Fruit fly (Drosophila melanogaster) whole organism: Measurements from ENCODE around the gene CG32270.

Experiments
- CG8478 ChIP-seq: fragments of >200 bp; optimal IDR thresholded peaks from 2 replicates; lab custom pipeline; 2018; ENCODE audit warnings: inconsistent platforms
- Dll ChIP-seq: fragments of >200 bp; optimal IDR thresholded peaks from 2 replicates; lab custom pipeline; 2017
- EcR ChIP-seq, 2 experiments: fragments of >200 bp; optimal IDR thresholded peaks; 2 replicates each; lab custom pipeline; 2017; ENCODE audit warnings: missing biosample characterization in 2 of 2, missing genetic modification characterization in 2 of 2, missing genetic modification reagents in 2 of 2
- pan ChIP-seq: fragments of >200 bp; optimal IDR thresholded peaks from 2 replicates; lab custom pipeline; 2017
- psq ChIP-seq: fragments of >200 bp; optimal IDR thresholded peaks from 2 replicates; lab custom pipeline; 2017
- usp ChIP-seq: fragments of >200 bp; optimal IDR thresholded peaks from 2 replicates; lab custom pipeline; 2017; ENCODE audit warnings: missing biosample characterization, missing genetic modification characterization, mixed read lengths

The CG32270 gene

dm6 chr3L:3247130-3248065 lies 38.6 kb upstream of the CG32270 start, which contains the start of gene CG43389:
TSS of gene CG43389 (plus strand) at chr3L:3248015.
- TF ChIP-seq EcR (GFP tag; optimal IDR thresholded peaks at IDR 0.05; lab: Kevin White, UChicago) (peak; percentile 66 to 92), pan (lab: Kevin White, UChicago) (no peak), CG8478 (lab: Kevin White, UChicago) (peak; percentile 57), psq (lab: Kevin White, UChicago) (no peak), Dll (peak; percentile 24), usp (no peak)

- TF ChIP-seq pan (lab: Kevin White, UChicago) (no peak), Dll (peak; percentile 69), EcR (GFP tag; optimal IDR thresholded peaks at IDR 0.05; lab: Kevin White, UChicago) (peak; percentile 87 to 93)
These were observed 37.8 kb upstream of the CG32270 start for dm6 chr3L:3246378-3247129.

- TF ChIP-seq usp (no peak), psq (lab: Kevin White, UChicago) (no peak), pan (lab: Kevin White, UChicago) (no peak), CG8478 (lab: Kevin White, UChicago) (no peak), Dll (no peak), EcR (GFP tag; optimal IDR thresholded peaks at IDR 0.05; lab: Kevin White, UChicago) (no peak)
These were observed 36.4 kb upstream of the CG32270 start for dm6 chr3L:3245189-3245588.

DNA sequence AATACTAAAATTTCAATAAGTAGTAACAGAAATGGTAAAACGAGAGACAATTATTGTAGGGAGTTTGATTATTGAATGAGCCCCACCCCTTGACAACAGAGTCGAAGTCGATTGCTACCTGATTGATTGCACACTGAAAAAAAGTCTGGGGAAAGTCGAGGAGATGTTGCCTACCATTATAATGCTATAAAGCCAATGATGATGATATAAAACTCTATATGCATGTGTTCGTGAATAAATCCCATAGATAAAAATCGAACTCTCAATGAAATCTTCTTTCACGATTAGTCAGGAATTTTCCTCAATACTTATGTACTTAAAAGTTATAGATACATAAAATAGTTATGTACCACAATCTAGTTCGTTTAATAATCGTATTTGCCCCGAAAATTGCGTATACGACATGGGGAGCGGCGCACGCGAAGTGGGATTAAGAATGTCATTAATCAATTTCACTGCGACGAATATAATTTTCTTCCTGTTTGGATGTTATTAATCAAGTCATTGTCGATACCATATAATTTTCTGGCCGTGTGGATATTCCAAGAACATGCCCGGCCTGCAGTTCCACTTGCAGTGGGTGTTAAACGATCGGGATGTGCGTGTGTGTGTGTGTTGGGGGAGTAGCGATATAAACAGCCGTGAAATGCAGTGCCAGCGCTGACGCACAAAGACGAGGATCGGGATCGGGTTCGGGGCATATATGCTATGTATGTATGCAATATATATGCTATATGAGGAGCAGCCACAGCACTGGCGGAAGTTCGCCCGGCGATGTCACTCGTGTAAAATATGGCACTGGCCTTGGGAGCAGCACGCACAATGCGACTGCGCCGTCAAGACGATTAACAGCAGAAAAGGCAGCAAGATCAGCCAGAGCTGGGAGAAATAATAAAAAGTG lies 35.7 kb upstream of the CG32270 start, which contains the start of gene CG12078:
Gene CG12078, minus strand, starts transcription at position 51 of the 901 bp plus-strand sequence.
- TF ChIP-seq psq (lab: Kevin White, UChicago): no peak
- TF ChIP-seq pan (lab: Kevin White, UChicago): no peak
- no peak for TF ChIP-seq Dll
- TF ChIP-seq usp: no peak
- TF ChIP-seq EcR (GFP tag; optimal IDR thresholded peaks at IDR 0.05; lab: Kevin White, UChicago): no peak
- TF ChIP-seq CG8478 (lab: Kevin White, UChicago): no peak

DNA sequence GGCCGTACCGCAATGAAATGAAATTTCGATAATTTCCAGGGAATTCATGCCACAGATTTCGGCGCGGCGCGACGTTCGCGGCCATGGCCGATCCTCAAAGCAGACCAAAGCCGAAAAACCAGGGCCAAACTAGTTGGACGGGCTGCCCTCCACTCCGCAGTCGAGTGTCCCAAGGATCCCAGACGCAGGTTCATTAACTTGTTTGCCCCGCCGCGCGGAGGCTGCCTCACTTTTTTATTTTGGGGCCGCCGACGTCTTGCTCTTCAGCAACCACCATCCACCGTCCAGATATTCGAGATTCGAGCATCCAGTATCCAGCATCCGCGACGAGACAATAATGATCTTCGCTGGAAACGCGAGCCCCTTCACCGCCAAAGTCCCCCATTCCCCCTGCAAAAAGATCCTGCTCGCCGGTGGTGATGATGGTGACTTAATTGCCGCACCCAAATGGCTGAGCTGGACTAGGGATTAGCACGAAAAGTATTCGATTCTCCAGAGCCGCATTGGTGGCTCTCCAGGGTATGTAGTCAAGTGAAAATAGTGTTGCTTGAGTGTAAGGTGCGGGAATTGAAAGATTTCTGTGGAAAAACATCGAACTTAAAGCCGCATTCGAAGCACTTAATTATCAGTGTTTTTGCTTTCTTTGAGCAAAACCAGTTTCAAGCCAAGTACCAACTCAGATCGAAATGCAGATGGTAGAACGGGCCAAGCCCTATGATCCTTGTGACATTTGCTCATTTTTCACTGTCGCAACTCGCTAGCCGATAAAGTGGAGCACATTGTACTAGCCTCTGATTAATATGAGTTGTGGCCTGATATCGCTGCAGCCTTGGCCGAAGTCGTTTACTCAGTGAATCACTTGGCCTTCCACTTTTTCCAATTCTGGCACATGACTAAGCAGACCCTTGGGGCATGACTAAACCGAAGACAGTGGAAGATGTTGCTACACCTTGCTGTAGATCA lies 33.6 kb upstream of the CG32270 start:
- TF ChIP-seq usp (no peak), EcR (GFP tag; optimal IDR thresholded peaks at IDR 0.05; lab: Kevin White, UChicago) (peak; percentile 43 to 69)

DNA sequence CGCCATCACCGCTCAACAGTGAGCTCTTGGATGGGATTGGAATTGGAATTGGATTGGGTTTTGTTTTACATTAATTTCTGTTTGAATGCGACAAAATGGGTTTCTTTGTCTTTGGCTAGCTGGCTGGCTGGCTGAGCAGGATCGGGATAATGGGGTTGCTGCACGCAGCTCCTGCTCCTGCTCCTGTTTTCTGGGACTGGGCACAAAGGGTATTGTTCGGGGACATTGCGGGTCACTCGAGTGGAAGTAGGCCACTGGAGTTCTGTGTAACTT lies 32.5 kb upstream of the CG32270 start:
- no peak for TF ChIP-seq Dll
- TF ChIP-seq EcR (GFP tag; optimal IDR thresholded peaks at IDR 0.05; lab: Kevin White, UChicago): peak in 1 of 2 experiments; percentile 61
- no peak for TF ChIP-seq usp

DNA sequence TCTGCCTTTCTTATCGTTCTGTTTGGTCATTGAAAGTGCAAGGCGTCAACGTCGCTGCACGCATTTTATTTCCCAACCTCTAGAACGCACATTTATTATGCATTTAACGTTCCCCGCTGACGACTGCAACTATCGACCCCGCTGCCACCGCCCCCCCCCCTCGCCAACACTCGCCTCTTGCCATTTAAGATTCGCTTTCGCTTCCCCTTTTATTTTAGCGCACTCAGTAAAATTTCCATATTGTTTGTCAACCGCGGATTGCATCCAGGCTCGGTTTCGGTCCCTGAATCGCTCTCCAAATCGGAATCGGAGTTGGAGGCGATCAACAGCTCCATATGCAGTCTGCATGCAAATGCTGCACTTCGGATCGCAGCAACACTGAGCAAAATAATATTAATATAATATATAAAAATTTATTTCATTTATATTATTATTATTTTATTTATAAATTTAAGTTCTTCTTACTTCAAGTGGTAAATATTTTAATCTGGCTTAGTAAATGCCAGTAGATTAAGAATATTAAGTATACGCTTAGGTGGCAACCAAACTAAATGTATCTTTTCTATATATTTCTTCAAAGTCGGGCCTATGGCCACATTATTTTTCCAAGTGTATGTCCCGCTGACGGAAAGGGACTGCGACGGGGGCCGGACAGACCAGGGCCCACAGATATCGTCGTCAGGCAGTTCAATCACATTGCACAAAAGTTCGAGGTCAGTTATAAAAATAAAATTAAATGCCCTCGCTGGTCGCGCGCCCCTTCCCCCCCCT lies 32.0 kb upstream of the CG32270 start:
- TF ChIP-seq pan (lab: Kevin White, UChicago) (no peak), CG8478 (lab: Kevin White, UChicago) (no peak), usp (no peak), Dll (no peak), EcR (GFP tag; optimal IDR thresholded peaks at IDR 0.05; lab: Kevin White, UChicago) (no peak)

DNA sequence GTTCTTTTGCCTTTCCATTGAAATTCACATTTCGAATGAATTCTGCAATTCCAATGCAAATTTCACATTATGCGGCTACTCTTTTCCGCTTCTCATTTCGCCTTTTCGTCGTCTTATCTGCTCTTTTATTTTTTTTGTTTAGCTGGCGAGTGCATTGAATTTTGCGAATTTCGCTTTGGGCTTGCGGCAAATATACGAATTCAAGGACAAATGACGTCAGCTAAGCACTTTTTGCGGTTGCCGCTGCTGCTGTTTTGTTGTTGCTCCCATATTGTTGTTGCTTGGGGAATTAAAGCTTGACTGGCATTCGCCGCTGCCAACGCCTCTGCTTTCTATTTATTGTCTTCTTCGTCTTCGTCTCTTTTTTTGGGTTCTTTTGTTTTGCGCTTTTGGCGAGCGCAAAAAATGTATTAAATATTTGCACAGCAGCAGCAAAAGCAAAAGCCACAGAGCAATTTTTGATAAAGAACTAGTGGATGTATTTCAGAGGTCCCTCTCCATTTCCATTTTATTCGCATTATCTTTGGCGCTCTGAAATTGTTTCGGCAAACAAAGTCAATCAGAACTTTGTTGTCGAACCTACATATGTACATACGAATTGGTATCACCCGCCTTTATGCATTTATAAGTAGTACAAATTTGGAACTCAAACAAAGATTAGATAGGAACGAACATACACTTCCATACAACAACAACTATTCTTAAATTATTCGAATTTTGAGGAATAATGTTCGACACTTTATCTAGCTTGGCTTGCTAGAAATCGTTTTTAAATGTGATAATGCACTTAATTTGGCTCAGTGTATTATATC lies 31.2 kb upstream of the CG32270 start:
- no peak for TF ChIP-seq psq (lab: Kevin White, UChicago)
- TF ChIP-seq CG8478 (lab: Kevin White, UChicago): no peak
- TF ChIP-seq Dll: no peak
- no peak for TF ChIP-seq pan (lab: Kevin White, UChicago)
- no peak for TF ChIP-seq usp
- TF ChIP-seq EcR (GFP tag; optimal IDR thresholded peaks at IDR 0.05; lab: Kevin White, UChicago): no peak

DNA sequence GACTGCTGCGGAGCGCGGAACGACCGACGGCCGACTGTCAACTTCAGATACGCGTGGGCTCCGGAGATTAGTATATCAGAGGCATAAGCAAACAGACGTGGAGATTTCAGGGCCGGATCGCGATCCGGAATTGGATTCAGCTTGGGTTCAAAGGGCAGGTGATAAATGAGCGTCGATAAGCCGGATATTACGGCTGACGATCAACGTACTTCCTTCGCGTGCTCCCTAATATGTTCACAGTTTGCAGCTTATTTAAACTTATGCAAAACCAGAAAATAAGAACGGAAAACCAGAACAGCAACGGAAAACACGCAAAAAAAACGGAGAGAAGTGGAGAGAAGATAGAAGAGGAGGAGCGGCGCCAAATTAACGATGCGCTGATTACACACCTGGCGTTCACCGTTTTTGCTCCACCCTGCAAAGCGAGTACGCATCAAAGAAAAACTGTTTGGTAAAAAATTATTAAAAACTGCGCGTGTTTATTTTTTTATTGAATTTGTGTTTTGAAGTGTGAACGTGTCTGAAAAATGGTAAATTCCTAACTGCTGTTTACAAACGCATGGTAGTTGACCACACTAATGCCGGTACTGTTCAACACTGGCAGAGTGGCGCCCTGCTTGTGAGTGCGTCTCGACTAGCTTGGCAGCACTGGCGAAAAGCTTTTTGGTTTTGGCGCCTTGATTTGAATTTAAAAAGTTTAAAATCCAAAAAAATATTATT lies 30.4 kb upstream of the CG32270 start, which contains the start of gene CG17746:
Gene CG17746, minus strand, starts transcription at position 546 of the 720 bp plus-strand sequence.
- TF ChIP-seq pan (lab: Kevin White, UChicago) (no peak), EcR (GFP tag; optimal IDR thresholded peaks at IDR 0.05; lab: Kevin White, UChicago) (no peak), usp (no peak), psq (lab: Kevin White, UChicago) (no peak), Dll (no peak), CG8478 (lab: Kevin White, UChicago) (no peak)
